Fruit fly (Drosophila melanogaster) whole organism, embryonic: ENCODE data around the gene CG8541.

Experiments
- Atf6 ChIP-seq: fragments of 200-800 bp; sonication (Bioruptor generic); IDR thresholded peaks from 2 replicates; pipeline ENCODE4 v1.3.6; 2022; ENCODE audit warnings: missing biosample characterization, missing genetic modification characterization
- Bdp1 ChIP-seq: fragments of 200-800 bp; sonication (Bioruptor generic); optimal IDR thresholded peaks from 3 replicates; lab custom pipeline; 2016; ENCODE audit warnings: missing biosample characterization, missing genetic modification characterization
- CG10209 ChIP-seq: fragments of 200-800 bp; sonication (Bioruptor generic); optimal IDR thresholded peaks from 3 replicates; lab custom pipeline; 2017; ENCODE audit warnings: missing biosample characterization, mild to moderate bottlenecking, missing genetic modification characterization, missing genetic modification reagents
- CG12071 ChIP-seq: fragments of 200-800 bp; sonication (Bioruptor generic); optimal IDR thresholded peaks from 3 replicates; lab custom pipeline; 2018; ENCODE audit warnings: missing biosample characterization, mild to moderate bottlenecking, missing genetic modification characterization
- CG12219 ChIP-seq: fragments of 200-800 bp; sonication (Bioruptor generic); optimal IDR thresholded peaks from 3 replicates; lab custom pipeline; 2018; ENCODE audit warnings: missing biosample characterization, mild to moderate bottlenecking, missing genetic modification characterization
- CG14710 ChIP-seq: fragments of 200-800 bp; sonication (Bioruptor generic); optimal IDR thresholded peaks from 3 replicates; lab custom pipeline; 2019; ENCODE audit warnings: missing biosample characterization, mild to moderate bottlenecking, missing genetic modification characterization, moderate library complexity
- CG15696 ChIP-seq: fragments of 200-800 bp; sonication (Bioruptor generic); optimal IDR thresholded peaks from 2 replicates; lab custom pipeline; 2019; ENCODE audit warnings: missing biosample characterization, mild to moderate bottlenecking, missing genetic modification characterization, moderate library complexity
- CG17385 ChIP-seq: fragments of 200-800 bp; sonication (Bioruptor generic); optimal IDR thresholded peaks from 3 replicates; lab custom pipeline; 2018; ENCODE audit warnings: missing biosample characterization, mild to moderate bottlenecking, missing genetic modification characterization
- CG18262 ChIP-seq: fragments of 200-800 bp; optimal IDR thresholded peaks from 3 replicates; lab custom pipeline; 2019; ENCODE audit warnings: missing biosample characterization, mild to moderate bottlenecking, missing genetic modification characterization, moderate library complexity
- CG2875 ChIP-seq: fragments of 200-800 bp; sonication (Bioruptor generic); optimal IDR thresholded peaks from 2 replicates; lab custom pipeline; 2017; ENCODE audit warnings: missing biosample characterization, mild to moderate bottlenecking, missing genetic modification characterization, missing genetic modification reagents
- CG3838 ChIP-seq: fragments of 200-800 bp; sonication (Bioruptor generic); optimal IDR thresholded peaks from 3 replicates; lab custom pipeline; 2016; ENCODE audit warnings: missing biosample characterization, missing genetic modification characterization
- CG3847 ChIP-seq: fragments of 200-800 bp; sonication (Bioruptor generic); IDR thresholded peaks from 2 replicates; pipeline ENCODE4 v1.3.6; 2022; ENCODE audit warnings: missing biosample characterization, missing genetic modification characterization
- CG4820 ChIP-seq: fragments of 200-800 bp; sonication (Bioruptor generic); optimal IDR thresholded peaks from 3 replicates; lab custom pipeline; 2016; ENCODE audit warnings: missing biosample characterization, missing genetic modification characterization
- CG7987 ChIP-seq: fragments of 200-800 bp; sonication (Bioruptor generic); optimal IDR thresholded peaks from 2 replicates; lab custom pipeline; 2018; ENCODE audit warnings: missing biosample characterization, mild to moderate bottlenecking, missing genetic modification characterization, moderate library complexity
- CG8924 ChIP-seq: fragments of 200-800 bp; optimal IDR thresholded peaks from 3 replicates; lab custom pipeline; 2019; ENCODE audit warnings: missing biosample characterization, mild to moderate bottlenecking, missing genetic modification characterization, moderate library complexity
- CG9797 ChIP-seq: fragments of 200-800 bp; sonication (Bioruptor generic); optimal IDR thresholded peaks from 3 replicates; lab custom pipeline; 2018; ENCODE audit warnings: missing biosample characterization, mild to moderate bottlenecking, missing genetic modification characterization
- CG9817 ChIP-seq: fragments of 200-800 bp; sonication (Bioruptor generic); optimal IDR thresholded peaks from 2 replicates; lab custom pipeline; 2018; ENCODE audit warnings: missing biosample characterization, mild to moderate bottlenecking, missing genetic modification characterization, moderate library complexity
- CG9932 ChIP-seq: fragments of 200-800 bp; sonication (Bioruptor generic); IDR thresholded peaks from 2 replicates; pipeline ENCODE4 v1.3.6; 2022; ENCODE audit warnings: missing biosample characterization, missing genetic modification characterization
- CTCF ChIP-seq: fragments of 200-800 bp; sonication (Bioruptor generic); optimal IDR thresholded peaks from 2 replicates; lab custom pipeline; 2017; ENCODE audit warnings: missing biosample characterization, mild to moderate bottlenecking, missing genetic modification characterization, moderate library complexity
- Camta ChIP-seq: fragments of 200-800 bp; sonication (Bioruptor generic); optimal IDR thresholded peaks from 2 replicates; lab custom pipeline; 2016; ENCODE audit warnings: missing biosample characterization, missing genetic modification characterization
- Dref ChIP-seq: fragments of 200-800 bp; sonication (Bioruptor generic); IDR thresholded peaks from 2 replicates; pipeline ENCODE4 v1.3.6; 2022; ENCODE audit warnings: missing biosample characterization, missing genetic modification characterization
- E2f1 ChIP-seq: fragments of 200-800 bp; sonication (Bioruptor generic); IDR thresholded peaks from 2 replicates; pipeline ENCODE4 v1.3.6; 2022; ENCODE audit warnings: missing biosample characterization, missing genetic modification characterization
- Ets65A ChIP-seq: fragments of 200-800 bp; sonication (Bioruptor generic); peaks from one replicate; lab custom pipeline; 2016; ENCODE audit warnings: missing biosample characterization, missing genetic modification characterization
- HHEX ChIP-seq: fragments of 200-800 bp; sonication (Bioruptor generic); optimal IDR thresholded peaks from 3 replicates; lab custom pipeline; 2017; ENCODE audit warnings: missing biosample characterization, mild to moderate bottlenecking, missing genetic modification characterization, missing genetic modification reagents
- HLH3B ChIP-seq: fragments of 200-800 bp; sonication (Bioruptor generic); IDR thresholded peaks from 2 replicates; pipeline ENCODE4 v1.3.6; 2022; ENCODE audit warnings: missing biosample characterization, missing genetic modification characterization
- Hsf ChIP-seq: fragments of 200-800 bp; sonication (Bioruptor generic); optimal IDR thresholded peaks from 3 replicates; lab custom pipeline; 2016; ENCODE audit warnings: missing biosample characterization, missing genetic modification characterization
- Jarid2 ChIP-seq: fragments of 200-800 bp; sonication (Bioruptor generic); optimal IDR thresholded peaks from 3 replicates; lab custom pipeline; 2017; ENCODE audit warnings: mild to moderate bottlenecking, missing biosample characterization, missing genetic modification reagents, missing genetic modification characterization
- Kr ChIP-seq: fragments of 200-800 bp; sonication (Bioruptor generic); optimal IDR thresholded peaks from 2 replicates; lab custom pipeline; 2017; ENCODE audit warnings: missing biosample characterization, mild to moderate bottlenecking, missing genetic modification characterization
- Med ChIP-seq: fragments of 200-800 bp; sonication (Bioruptor generic); peaks from one replicate; lab custom pipeline; 2016; ENCODE audit warnings: missing biosample characterization, missing genetic modification characterization, mild to moderate bottlenecking, inconsistent platforms, moderate library complexity
- NC2β ChIP-seq: fragments of 200-800 bp; sonication (Bioruptor generic); optimal IDR thresholded peaks from 2 replicates; lab custom pipeline; 2016; ENCODE audit warnings: missing biosample characterization, missing genetic modification characterization
- Optix ChIP-seq: fragments of 200-800 bp; sonication (Bioruptor generic); IDR thresholded peaks from 3 replicates; pipeline ENCODE4 v1.3.6; 2022; ENCODE audit warnings: missing biosample characterization, missing genetic modification characterization
- Scr ChIP-seq: fragments of 200-800 bp; sonication (Bioruptor generic); IDR thresholded peaks from 2 replicates; pipeline ENCODE4 v1.3.6; 2022; ENCODE audit warnings: missing biosample characterization, missing genetic modification characterization; ENCODE audit not compliant: partially characterized antibody
- Sry-β ChIP-seq: fragments of 200-800 bp; sonication (Bioruptor generic); optimal IDR thresholded peaks from 2 replicates; lab custom pipeline; 2018; ENCODE audit warnings: missing biosample characterization, mild to moderate bottlenecking, missing genetic modification characterization, moderate library complexity
- Ssrp ChIP-seq: fragments of 200-800 bp; sonication (Bioruptor generic); optimal IDR thresholded peaks from 2 replicates; lab custom pipeline; 2018; ENCODE audit warnings: missing biosample characterization, mild to moderate bottlenecking, missing genetic modification characterization, moderate library complexity
- Tbp ChIP-seq: fragments of >200 bp; optimal IDR thresholded peaks from 2 replicates; lab custom pipeline; 2018; ENCODE audit warnings: missing biosample characterization, missing genetic modification characterization
- Usf ChIP-seq: fragments of 200-800 bp; sonication (Bioruptor generic); optimal IDR thresholded peaks from 2 replicates; lab custom pipeline; 2017; ENCODE audit warnings: missing genotype, missing biosample characterization, missing genetic modification characterization
- dan ChIP-seq: fragments of 200-800 bp; sonication (Bioruptor generic); IDR thresholded peaks from 2 replicates; pipeline ENCODE4 v1.3.6; 2022; ENCODE audit warnings: missing biosample characterization, missing genetic modification characterization
- dm ChIP-seq: fragments of 200-800 bp; sonication (Bioruptor generic); optimal IDR thresholded peaks from 3 replicates; lab custom pipeline; 2016; ENCODE audit warnings: missing biosample characterization, missing genetic modification characterization
- eyg ChIP-seq: fragments of 200-800 bp; sonication (Bioruptor generic); optimal IDR thresholded peaks from 3 replicates; lab custom pipeline; 2016; ENCODE audit warnings: missing biosample characterization, missing genetic modification characterization
- fd102C ChIP-seq: fragments of 200-800 bp; sonication (Bioruptor generic); optimal IDR thresholded peaks from 2 replicates; lab custom pipeline; 2018; ENCODE audit warnings: missing biosample characterization, mild to moderate bottlenecking, missing genetic modification characterization, moderate library complexity
- fd96Cb ChIP-seq: fragments of 200-800 bp; sonication (Bioruptor generic); optimal IDR thresholded peaks from 2 replicates; lab custom pipeline; 2018; ENCODE audit warnings: missing biosample characterization, mild to moderate bottlenecking, missing genetic modification characterization, moderate library complexity
- nerfin-1 ChIP-seq: fragments of 200-800 bp; sonication (Bioruptor generic); optimal IDR thresholded peaks from 3 replicates; lab custom pipeline; 2019; ENCODE audit warnings: missing biosample characterization, mild to moderate bottlenecking, missing genetic modification characterization, moderate library complexity
- row ChIP-seq: fragments of 200-800 bp; sonication (Bioruptor generic); IDR thresholded peaks from 3 replicates; pipeline ENCODE4 v1.3.6; 2022; ENCODE audit warnings: missing biosample characterization, missing genetic modification characterization
- sd ChIP-seq: fragments of 200-800 bp; sonication (Bioruptor generic); optimal IDR thresholded peaks from 3 replicates; lab custom pipeline; 2018; ENCODE audit warnings: missing biosample characterization, mild to moderate bottlenecking, missing genetic modification characterization, moderate library complexity
- stc ChIP-seq: fragments of 200-800 bp; sonication (Bioruptor generic); IDR thresholded peaks from 2 replicates; pipeline ENCODE4 v1.3.6; 2022; ENCODE audit warnings: missing biosample characterization, missing genetic modification characterization
- stwl ChIP-seq: fragments of 200-800 bp; sonication (Bioruptor generic); optimal IDR thresholded peaks from 3 replicates; lab custom pipeline; 2018; ENCODE audit warnings: missing biosample characterization, mild to moderate bottlenecking, missing genetic modification characterization, moderate library complexity
- tgo ChIP-seq: fragments of 200-800 bp; sonication (Bioruptor generic); IDR thresholded peaks from 3 replicates; pipeline ENCODE4 v1.3.6; 2022; ENCODE audit warnings: missing biosample characterization, missing genetic modification characterization
- trh ChIP-seq: fragments of 200-800 bp; sonication (Bioruptor generic); optimal IDR thresholded peaks from 2 replicates; lab custom pipeline; 2016; ENCODE audit warnings: missing biosample characterization, missing genetic modification characterization
- wor ChIP-seq: fragments of 200-800 bp; sonication (Bioruptor generic); IDR thresholded peaks from 2 replicates; pipeline ENCODE4 v1.3.6; 2022; ENCODE audit warnings: missing biosample characterization, missing genetic modification characterization

The CG8541 gene

DNA sequence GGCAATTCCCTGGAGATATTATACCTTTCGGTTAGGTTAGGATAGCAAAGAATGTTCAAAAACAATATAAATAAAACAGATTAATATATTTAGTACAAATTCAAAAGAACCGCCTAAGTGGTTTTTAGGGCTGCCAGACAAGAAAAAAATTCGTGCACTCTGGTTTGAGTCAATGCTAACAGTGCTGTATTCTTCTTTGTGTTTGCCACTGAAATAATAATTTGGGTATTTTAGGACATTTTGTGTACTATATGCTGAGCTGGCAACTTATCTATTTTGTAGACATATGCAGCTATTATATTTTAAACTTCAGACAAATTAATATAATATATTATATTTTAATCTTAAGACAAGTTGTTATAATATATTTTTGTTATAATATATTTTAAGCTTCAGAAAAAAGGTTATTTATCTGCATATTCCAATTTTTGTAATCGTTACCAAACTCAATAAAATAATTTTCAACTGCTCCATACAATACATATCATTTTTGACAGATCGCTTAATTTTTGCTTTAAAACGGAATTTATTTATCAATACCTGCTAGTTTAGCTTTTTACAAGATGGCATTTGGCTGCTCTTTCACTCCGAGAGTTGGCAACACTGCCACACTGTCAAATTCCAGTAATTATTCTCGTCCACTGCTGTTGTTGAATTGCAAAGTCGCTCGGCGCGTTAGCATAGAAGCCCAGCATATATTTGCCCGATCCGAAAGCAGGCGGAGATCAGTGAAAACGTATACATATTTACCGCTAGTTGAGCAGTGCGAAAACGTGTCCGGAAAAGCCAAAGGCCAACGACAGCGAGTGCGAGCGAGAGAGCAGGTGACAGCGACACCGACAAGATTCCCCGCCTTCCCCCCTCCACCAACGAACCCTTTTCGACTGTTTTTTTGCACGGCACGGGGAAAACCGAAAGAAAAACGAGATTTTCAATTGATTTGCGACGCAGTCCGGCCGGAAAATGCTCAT, 39.3 kb downstream of the CG8541 start, which contains the start of gene CG7546 (continued):
- TF ChIP-seq CG12071 (GFP tag; lab: Kevin White, UChicago) (no peak), row (GFP tag; lab: Robert Waterston, UW) (peak; percentile 80), nerfin-1 (tag; lab: Kevin White, UChicago) (peak; percentile 27), CG18262 (tag; lab: Kevin White, UChicago) (peak; percentile 39), Sry-β (GFP tag; lab: Kevin White, UChicago) (peak; percentile 95), Jarid2 (GFP tag; lab: Kevin White, UChicago) (no peak), CG10209 (GFP tag; lab: Kevin White, UChicago) (peak; percentile 24), CG2875 (GFP tag; lab: Kevin White, UChicago) (no peak), CG3838 (GFP tag; lab: Kevin White, UChicago) (no peak), Atf6 (GFP tag; lab: Robert Waterston, UW) (no peak), Bdp1 (GFP tag; lab: Kevin White, UChicago) (no peak), CG14710 (tag; lab: Kevin White, UChicago) (peak; percentile 72), Camta (GFP tag; lab: Kevin White, UChicago) (no peak), fd102C (GFP tag; lab: Kevin White, UChicago) (no peak), Tbp (GFP tag; lab: Kevin White, UChicago) (no peak), dm (GFP tag; lab: Kevin White, UChicago) (peak; percentile 52), tgo (no peak), E2f1 (GFP tag; lab: Robert Waterston, UW) (0 out of 2 replicates have a peak, but pooled peaks have one; percentile 14), eyg (no peak), Dref (GFP tag; lab: Robert Waterston, UW) (peak; percentile 49), CG4820 (GFP tag; lab: Kevin White, UChicago) (no peak), Scr (no peak), Usf (GFP tag; lab: Kevin White, UChicago) (peak; percentile 47), Kr (GFP tag; lab: Kevin White, UChicago) (peak; percentile 54), CG9817 (tag; lab: Kevin White, UChicago) (peak; percentile 51), CTCF (no peak), NC2β (GFP tag; lab: Kevin White, UChicago) (peak; percentile 16), CG15696 (tag; lab: Kevin White, UChicago) (peak; percentile 10), CG9932 (GFP tag; lab: Robert Waterston, UW) (peak; percentile 62), Optix (no peak), CG17385 (peak; percentile 10), sd (tag; lab: Kevin White, UChicago) (peak; percentile 88), CG7987 (GFP tag; lab: Kevin White, UChicago) (no peak), HHEX (no peak), trh (GFP tag; lab: Kevin White, UChicago) (no peak), Ets65A (GFP tag; lab: Kevin White, UChicago) (peak; percentile 18), stwl (tag; lab: Kevin White, UChicago) (peak; percentile 62), CG12219 (GFP tag; lab: Kevin White, UChicago) (no peak), dan (GFP tag; lab: Robert Waterston, UW) (no peak), fd96Cb (peak; percentile 15), CG9797 (GFP tag; lab: Kevin White, UChicago) (peak; percentile 40), wor (GFP tag; lab: Robert Waterston, UW) (no peak), Med (peak; percentile 75), CG3847 (GFP tag; lab: Robert Waterston, UW) (peak; percentile 73), HLH3B (GFP tag; lab: Robert Waterston, UW) (0 out of 2 replicates have a peak, but pooled peaks have one; percentile 15), CG8924 (tag; lab: Kevin White, UChicago) (peak; percentile 41), stc (0 out of 2 replicates have a peak, but pooled peaks have one; percentile 17), Ssrp (peak; percentile 38), Hsf (GFP tag; lab: Kevin White, UChicago) (peak; percentile 16)
